Worm (Caenorhabditis elegans) whole organism, L4/young adult: ENCODE measurements around the gene sumv-2.
"Not testable (repeated sequence)": the region's sequence is repeated elsewhere in the genome, so short reads cannot be mapped to it uniquely, and the experiment has no call there.

Source experiments
- W03F9.2 ChIP-seq: fragments of 150-350 bp; optimal IDR thresholded peaks from 2 replicates; lab custom pipeline; 2014; ENCODE audit warnings: missing biosample characterization, missing genetic modification characterization
- dao-5 ChIP-seq: sonication (generic microtip); optimal IDR thresholded peaks from 2 replicates; lab custom pipeline; 2016; ENCODE audit warnings: missing genotype, missing genetic modification characterization, moderate library complexity, missing compliant biosample characterization
- him-1 ChIP-seq: sonication (generic microtip); optimal IDR thresholded peaks from 2 replicates; lab custom pipeline; 2016; ENCODE audit warnings: missing genotype, missing genetic modification reagents, missing genetic modification characterization, missing compliant biosample characterization

sumv-2 gene

ce11 chrV:4617260-4617659, at the start of gene sumv-2:
sumv-2 (plus strand) TSS chrV:4617560.
- TF ChIP-seq dao-5 (tag; lab: Kevin White, UChicago) (no peak), W03F9.2 (tag; lab: Kevin White, UChicago) (no peak), him-1 (tag; lab: Kevin White, UChicago) (no peak)

- TF ChIP-seq him-1 (tag; lab: Kevin White, UChicago), result no peak
- peak; percentile 38 for TF ChIP-seq W03F9.2 (tag; lab: Kevin White, UChicago)
- TF ChIP-seq dao-5 (tag; lab: Kevin White, UChicago), result no peak
Measured at ce11 chrV:4569999-4570627, 47.2 kb upstream of the sumv-2 start, which contains the start of gene sut-2. sut-2 (minus strand) TSS chrV:4570049.

- no peak for TF ChIP-seq dao-5 (tag; lab: Kevin White, UChicago)
- no peak for TF ChIP-seq him-1 (tag; lab: Kevin White, UChicago)
- TF ChIP-seq W03F9.2 (tag; lab: Kevin White, UChicago), result no peak
Measured at ce11 chrV:4570833-4571232, 46.5 kb upstream of the sumv-2 start, which contains the start of gene Y61A9LA.3. Y61A9LA.3 (plus strand) TSS chrV:4571133.

ce11 chrV:4571997-4572396, 45.4 kb upstream of the sumv-2 start:
- no peak for TF ChIP-seq W03F9.2 (tag; lab: Kevin White, UChicago)
- no peak for TF ChIP-seq him-1 (tag; lab: Kevin White, UChicago)
- TF ChIP-seq dao-5 (tag; lab: Kevin White, UChicago), result no peak

ce11 chrV:4573824-4574223, 43.5 kb upstream of the sumv-2 start, which contains the start of gene hpo-39:
hpo-39 (minus strand) TSS chrV:4573924.
- TF ChIP-seq him-1, W03F9.2, dao-5 (tag; lab: Kevin White, UChicago): not testable (repeated sequence)

- TF ChIP-seq W03F9.2 (tag; lab: Kevin White, UChicago) (no peak), dao-5 (tag; lab: Kevin White, UChicago) (no peak), him-1 (tag; lab: Kevin White, UChicago) (no peak)
Measured at ce11 chrV:4575458-4575857, 41.9 kb upstream of the sumv-2 start.

ce11 chrV:4580594-4580993, 36.8 kb upstream of the sumv-2 start:
- no peak for TF ChIP-seq dao-5 (tag; lab: Kevin White, UChicago)
- no peak for TF ChIP-seq W03F9.2 (tag; lab: Kevin White, UChicago)
- TF ChIP-seq him-1 (tag; lab: Kevin White, UChicago), result no peak

ce11 chrV:4585009-4585408, 32.4 kb upstream of the sumv-2 start, which contains the start of gene Y61A9LA.1:
Y61A9LA.1 (plus strand) TSS chrV:4585309.
- TF ChIP-seq dao-5 (tag; lab: Kevin White, UChicago) (no peak), W03F9.2 (tag; lab: Kevin White, UChicago) (no peak), him-1 (tag; lab: Kevin White, UChicago) (no peak)

- no peak for TF ChIP-seq dao-5 (tag; lab: Kevin White, UChicago)
- TF ChIP-seq W03F9.2 (tag; lab: Kevin White, UChicago), result no peak
- TF ChIP-seq him-1 (tag; lab: Kevin White, UChicago), result no peak
Measured at ce11 chrV:4590791-4591190, 26.6 kb upstream of the sumv-2 start.

- no peak for TF ChIP-seq dao-5 (tag; lab: Kevin White, UChicago)
- no peak for TF ChIP-seq him-1 (tag; lab: Kevin White, UChicago)
- no peak for TF ChIP-seq W03F9.2 (tag; lab: Kevin White, UChicago)
Measured at ce11 chrV:4598489-4598888, 18.9 kb upstream of the sumv-2 start.

- no peak for TF ChIP-seq W03F9.2 (tag; lab: Kevin White, UChicago)
- TF ChIP-seq him-1 (tag; lab: Kevin White, UChicago), result no peak
Measured at ce11 chrV:4599225-4599624, 18.1 kb upstream of the sumv-2 start.

- no peak for TF ChIP-seq him-1 (tag; lab: Kevin White, UChicago)
- no peak for TF ChIP-seq dao-5 (tag; lab: Kevin White, UChicago)
- TF ChIP-seq W03F9.2 (tag; lab: Kevin White, UChicago), result no peak
Measured at ce11 chrV:4606828-4607227, 10.5 kb upstream of the sumv-2 start, which contains the start of gene txt-6. txt-6 (minus strand) TSS chrV:4606928.

- TF ChIP-seq him-1 (tag; lab: Kevin White, UChicago) (no peak), dao-5 (tag; lab: Kevin White, UChicago) (no peak), W03F9.2 (tag; lab: Kevin White, UChicago) (peak; percentile 88)
Measured at ce11 chrV:4615802-4616201, 1.6 kb upstream of the sumv-2 start, which contains the start of the genes Y61A9LA.10 and F54D11.4. Y61A9LA.10 (minus strand) TSS chrV:4615817. F54D11.4 (plus strand) TSS chrV:4616151.

ce11 chrV:4623535-4623934, 6.2 kb downstream of the sumv-2 start:
- TF ChIP-seq dao-5 (tag; lab: Kevin White, UChicago) (no peak), W03F9.2 (tag; lab: Kevin White, UChicago) (no peak), him-1 (tag; lab: Kevin White, UChicago) (no peak)
